Worm (Caenorhabditis elegans) whole organism, L4/young adult: ENCODE measurements around the gene unc-22.

ENCODE experiments used
- W03F9.2 ChIP-seq: fragments of 150-350 bp; optimal IDR thresholded peaks from 2 replicates; lab custom pipeline; 2014; ENCODE audit warnings: missing biosample characterization, missing genetic modification characterization
- dao-5 ChIP-seq: sonication (generic microtip); optimal IDR thresholded peaks from 2 replicates; lab custom pipeline; 2016; ENCODE audit warnings: missing genotype, missing genetic modification characterization, moderate library complexity, missing compliant biosample characterization
- him-1 ChIP-seq: sonication (generic microtip); optimal IDR thresholded peaks from 2 replicates; lab custom pipeline; 2016; ENCODE audit warnings: missing genotype, missing genetic modification reagents, missing genetic modification characterization, missing compliant biosample characterization

ce11 chrIV:11970171-11970570 is 40.6 kb downstream of the unc-22 start, which contains the start of gene ZK829.9:
- TF ChIP-seq dao-5 (tag; lab: Kevin White, UChicago) (no peak), him-1 (no peak), W03F9.2 (tag; lab: Kevin White, UChicago) (no peak)
